Worm (Caenorhabditis elegans) whole organism, late embryonic: Measurements from ENCODE around the gene C15H9.3.

ENCODE experiments used
- ceh-45 ChIP-seq: fragments of 200-800 bp; sonication (Bioruptor generic); IDR thresholded peaks from 2 replicates; pipeline ENCODE4 v1.3.6; 2022; ENCODE audit warnings: missing genetic modification reagents, missing genetic modification characterization, missing compliant biosample characterization
- ets-4 ChIP-seq: sonication (generic microtip); optimal IDR thresholded peaks from 2 replicates; lab custom pipeline; 2016; ENCODE audit warnings: missing genetic modification characterization, missing compliant biosample characterization
- nhr-11 ChIP-seq: fragments of 150-350 bp; optimal IDR thresholded peaks from 2 replicates; lab custom pipeline; 2014; ENCODE audit warnings: missing biosample characterization, missing genetic modification characterization
- pat-9 ChIP-seq: fragments of 200-800 bp; sonication (Bioruptor generic); optimal IDR thresholded peaks from 2 replicates; lab custom pipeline; 2018; ENCODE audit warnings: mild to moderate bottlenecking, missing genetic modification characterization, moderate library complexity, missing compliant biosample characterization

DNA sequence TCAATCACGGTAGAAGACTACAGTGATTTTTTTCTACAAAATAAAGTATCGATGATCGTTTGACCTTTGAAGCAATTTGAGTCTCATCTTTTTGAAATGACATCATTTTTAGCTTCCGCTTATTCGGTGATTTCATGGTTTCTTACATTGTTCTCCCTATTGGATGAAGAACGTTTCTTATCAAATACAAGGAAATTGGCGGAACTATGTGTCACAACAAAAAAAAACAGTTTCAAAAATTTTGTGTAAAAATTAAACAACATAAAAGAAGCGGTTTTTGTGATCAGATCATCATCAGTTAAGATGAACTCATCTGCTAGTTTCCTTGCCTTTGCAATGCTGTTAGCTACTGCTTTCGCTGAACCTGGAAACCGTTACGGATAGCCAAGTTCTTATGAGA, 27.9 kb upstream of the C15H9.3 start, which contains the start of gene C45B2.8:
- TF ChIP-seq nhr-11 (no peak), ets-4 (no peak), ceh-45 (GFP tag; lab: Robert Waterston, UW) (no peak), pat-9 (tag; lab: Kevin White, UChicago) (no peak)
